Fruit fly (Drosophila melanogaster) whole organism, embryonic: ENCODE data around the gene Cyp4ac1.

Experiments
- CG10431 ChIP-seq: fragments of 200-800 bp; sonication (Bioruptor generic); optimal IDR thresholded peaks from 3 replicates; lab custom pipeline; 2018; ENCODE audit warnings: missing biosample characterization, mild to moderate bottlenecking, missing genetic modification characterization
- CG10654 ChIP-seq: fragments of 200-800 bp; sonication (Bioruptor generic); optimal IDR thresholded peaks from 2 replicates; lab custom pipeline; 2016; ENCODE audit warnings: missing biosample characterization, missing genetic modification characterization
- CG14014 ChIP-seq: fragments of 200-800 bp; sonication (Bioruptor generic); IDR thresholded peaks from 2 replicates; pipeline ENCODE4 v1.3.6; 2022; ENCODE audit warnings: missing biosample characterization, missing genetic modification characterization
- CG2202 ChIP-seq: fragments of 200-800 bp; sonication (Bioruptor generic); optimal IDR thresholded peaks from 2 replicates; lab custom pipeline; 2018; ENCODE audit warnings: missing biosample characterization, mild to moderate bottlenecking, missing genetic modification characterization
- CG33213 ChIP-seq: fragments of 200-800 bp; sonication (Bioruptor generic); optimal IDR thresholded peaks from 3 replicates; lab custom pipeline; 2016; ENCODE audit warnings: missing biosample characterization, missing genetic modification characterization
- CG6689 ChIP-seq: fragments of 200-800 bp; sonication (Bioruptor generic); IDR thresholded peaks from 2 replicates; pipeline ENCODE4 v1.3.6; 2022; ENCODE audit warnings: missing biosample characterization, missing genetic modification characterization
- pum ChIP-seq: fragments of 200-800 bp; sonication (Bioruptor generic); optimal IDR thresholded peaks from 2 replicates; lab custom pipeline; 2016; ENCODE audit warnings: missing biosample characterization, missing genetic modification characterization
- sim ChIP-seq: fragments of 200-800 bp; sonication (Bioruptor generic); IDR thresholded peaks from 2 replicates; pipeline ENCODE4 v1.3.6; 2022; ENCODE audit warnings: missing biosample characterization, missing genetic modification characterization
- sima ChIP-seq: fragments of 200-800 bp; sonication (Bioruptor generic); optimal IDR thresholded peaks from 2 replicates; lab custom pipeline; 2016; ENCODE audit warnings: missing biosample characterization, missing genetic modification characterization

dm6 chr2L:5261223-5261984 lies 2.4 kb upstream of the Cyp4ac1 start:
- no peak for TF ChIP-seq CG33213 (GFP tag; lab: Kevin White, UChicago)
- no peak for TF ChIP-seq pum (GFP tag; lab: Kevin White, UChicago)
- no peak; the same call in 1 of the 2 replicates for TF ChIP-seq CG6689 (GFP tag; lab: Robert Waterston, UW)
- TF ChIP-seq sim: no peak
- no peak for TF ChIP-seq CG2202
- no peak for TF ChIP-seq CG10431 (GFP tag; lab: Kevin White, UChicago)
- TF ChIP-seq CG14014 (GFP tag; lab: Robert Waterston, UW): no peak
- no peak for TF ChIP-seq CG10654 (GFP tag; lab: Kevin White, UChicago)
- TF ChIP-seq sima (GFP tag; lab: Kevin White, UChicago): no peak
